Worm (Caenorhabditis elegans): ENCODE measurements around the gene ZK546.2.

Gene ZK546.2

DNA sequence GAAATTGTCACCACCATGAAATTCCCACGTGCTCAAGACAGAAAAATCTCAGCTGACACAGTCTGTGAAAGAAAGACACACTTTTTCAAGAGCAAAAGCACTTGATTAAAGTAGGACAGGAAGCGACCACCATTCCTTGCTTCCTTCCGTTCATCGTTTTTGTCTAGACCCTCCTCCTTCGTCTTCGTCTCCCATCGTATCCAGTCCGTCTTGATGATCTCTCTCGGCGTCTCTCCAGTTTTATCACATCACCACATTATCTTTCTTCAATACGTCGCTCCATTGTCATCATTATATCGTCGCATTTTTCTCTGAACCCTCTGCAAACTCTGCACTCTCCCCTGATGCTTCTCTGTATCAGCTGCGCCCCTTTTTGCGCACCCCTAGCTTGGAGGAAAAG is 37.7 kb upstream of the ZK546.2 start:
- TF ChIP-seq mec-3 (tag; optimal IDR thresholded peaks at IDR 0.05; ENCODE audit: borderline replicate concordance) (no peak), ets-4 (tag; optimal IDR thresholded peaks at IDR 0.05) (no peak), ceh-6 (GFP tag; optimal IDR thresholded peaks at IDR 0.05) (no peak), gmeb-2 (tag; optimal IDR thresholded peaks at IDR 0.05) (no peak), C08G9.2 (tag; optimal IDR thresholded peaks at IDR 0.05) (no peak), rnt-1 (tag; optimal IDR thresholded peaks at IDR 0.05) (no peak), hlh-30 (tag; optimal IDR thresholded peaks at IDR 0.05; ENCODE audit: insufficient read depth) (no peak), unc-55 (GFP tag; optimal IDR thresholded peaks at IDR 0.05) (peak; percentile 48), madf-2 (tag; optimal IDR thresholded peaks at IDR 0.05) (no peak), tbx-7 (tag; optimal IDR thresholded peaks at IDR 0.05) (no peak), hlh-8 (tag; optimal IDR thresholded peaks at IDR 0.05) (no peak), ahr-1 (tag; optimal IDR thresholded peaks at IDR 0.05) (no peak), ceh-18 (tag; optimal IDR thresholded peaks at IDR 0.05) (no peak), unc-42 (tag; optimal IDR thresholded peaks at IDR 0.05) (peak; percentile 38), fkh-10 (GFP tag; optimal IDR thresholded peaks at IDR 0.05) (no peak), ceh-22 (tag; optimal IDR thresholded peaks at IDR 0.05) (peak; percentile 19), nfya-1 (tag; optimal IDR thresholded peaks at IDR 0.05) (no peak), Y22D7AL.16 (tag; optimal IDR thresholded peaks at IDR 0.05) (no peak), syd-9 (tag; optimal IDR thresholded peaks at IDR 0.05) (no peak), lim-6 (tag; optimal IDR thresholded peaks at IDR 0.05) (no peak), pha-2 (tag; optimal IDR thresholded peaks at IDR 0.05) (no peak), nhr-232 (tag; optimal IDR thresholded peaks at IDR 0.05) (no peak), C38D4.7 (GFP tag; optimal IDR thresholded peaks at IDR 0.05) (no peak), ceh-14 (tag; optimal IDR thresholded peaks at IDR 0.05) (no peak), ceh-19 (GFP tag; optimal IDR thresholded peaks at IDR 0.05) (no peak), ceh-30 (tag; optimal IDR thresholded peaks at IDR 0.05) (no peak), fax-1 (tag; optimal IDR thresholded peaks at IDR 0.05) (no peak), che-1 (tag; optimal IDR thresholded peaks at IDR 0.05) (no peak), K09A11.1 (tag; optimal IDR thresholded peaks at IDR 0.05; ENCODE audit: insufficient read depth) (no peak), ceh-24 (tag; optimal IDR thresholded peaks at IDR 0.05) (no peak), unc-86 (tag; optimal IDR thresholded peaks at IDR 0.05) (no peak), ztf-16 (tag; optimal IDR thresholded peaks at IDR 0.05) (no peak), ceh-48 (tag; optimal IDR thresholded peaks at IDR 0.05) (no peak), elt-2 (tag; optimal IDR thresholded peaks at IDR 0.05) (peak; percentile 22)

ce11 chrII:4914214-4914613 is 31.6 kb upstream of the ZK546.2 start, which contains the start of gene R05F9.11:
Gene R05F9.11, minus strand, starts transcription at chrII:4914218.
- no peak for TF ChIP-seq Y22D7AL.16 (tag; optimal IDR thresholded peaks at IDR 0.05)
- TF ChIP-seq hlh-15 (tag; optimal IDR thresholded peaks at IDR 0.05) = no peak
- TF ChIP-seq mec-3 (tag; optimal IDR thresholded peaks at IDR 0.05; ENCODE audit: borderline replicate concordance) = no peak
- no peak for TF ChIP-seq pag-3 (tag; optimal IDR thresholded peaks at IDR 0.05; ENCODE audit: borderline replicate concordance)
- TF ChIP-seq ceh-30 (tag; optimal IDR thresholded peaks at IDR 0.05) = no peak
- no peak for TF ChIP-seq unc-3 (GFP tag; conservative IDR thresholded peaks at IDR 0.05)
- no peak for TF ChIP-seq unc-3 (tag; optimal IDR thresholded peaks at IDR 0.05)
- no peak for TF ChIP-seq pax-1 (tag; optimal IDR thresholded peaks at IDR 0.05)
- no peak for TF ChIP-seq dve-1 (tag; optimal IDR thresholded peaks at IDR 0.05)
- no peak for TF ChIP-seq fkh-10 (GFP tag; optimal IDR thresholded peaks at IDR 0.05)
- TF ChIP-seq ets-4 (tag; optimal IDR thresholded peaks at IDR 0.05) = no peak
- TF ChIP-seq ceh-31 (tag; optimal IDR thresholded peaks at IDR 0.05) = no peak
- no peak for TF ChIP-seq elt-4 (tag; optimal IDR thresholded peaks at IDR 0.05)

DNA sequence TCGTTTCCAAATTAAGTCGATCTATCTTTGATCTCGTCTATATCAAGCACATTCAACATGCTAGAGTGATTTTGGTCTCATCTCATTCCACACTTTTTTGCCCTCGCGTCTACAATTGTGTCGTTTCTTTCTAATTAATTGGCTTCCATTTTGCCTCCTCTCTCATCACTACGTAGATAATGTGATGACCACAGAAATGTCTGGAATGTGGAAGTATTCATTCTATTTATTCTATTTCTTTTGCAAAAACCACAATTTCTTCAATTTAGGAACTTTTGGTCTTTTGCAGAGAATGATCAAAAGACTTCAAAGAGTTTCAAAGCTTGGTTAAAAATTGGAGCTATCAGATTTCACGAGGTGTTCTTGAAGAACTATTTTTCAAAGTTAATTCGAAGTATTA is 30.3 kb upstream of the ZK546.2 start:
- TF ChIP-seq ceh-34 (tag; optimal IDR thresholded peaks at IDR 0.05) (no peak), ceh-22 (tag; optimal IDR thresholded peaks at IDR 0.05) (no peak), che-1 (tag; optimal IDR thresholded peaks at IDR 0.05) (no peak)
